Worm (Caenorhabditis elegans): ENCODE data around the gene bath-26.

The bath-26 gene

ce11 chrII:1597101-1598088 lies 3.2 kb downstream of the bath-26 start, which contains the start of gene bath-46:
Gene bath-46, plus strand, starts transcription at chrII:1597906.
- TF ChIP-seq ceh-13 (GFP tag; optimal IDR thresholded peaks at IDR 0.05) (no peak), ama-1 (optimal IDR thresholded peaks at IDR 0.05) (no peak), sea-1 (GFP tag; conservative IDR thresholded peaks at IDR 0.05) (no peak), ceh-36 (tag; optimal IDR thresholded peaks at IDR 0.05) (no peak), tbx-37 (GFP tag; conservative IDR thresholded peaks at IDR 0.05) (no peak), scrt-1 (GFP tag; IDR thresholded peaks at IDR 0.05) (no peak), aly-1 (tag; optimal IDR thresholded peaks at IDR 0.05) (no peak), F13C5.2 (tag; optimal IDR thresholded peaks at IDR 0.05) (no peak), hmbx-1 (tag; optimal IDR thresholded peaks at IDR 0.05) (no peak), B0310.2 (tag; optimal IDR thresholded peaks at IDR 0.05) (no peak), hmg-4 (GFP tag; optimal IDR thresholded peaks at IDR 0.05) (no peak), tra-4 (tag; optimal IDR thresholded peaks at IDR 0.05) (no peak), tbx-11 (GFP tag; IDR thresholded peaks at IDR 0.05) (no peak), ets-7 (tag; optimal IDR thresholded peaks at IDR 0.05) (no peak), pes-1 (GFP tag; IDR thresholded peaks at IDR 0.05) (no peak), hnd-1 (tag; optimal IDR thresholded peaks at IDR 0.05) (no peak), flt-1 (GFP tag; IDR thresholded peaks at IDR 0.05) (no peak)

ce11 chrII:1595137-1595536 lies 5.4 kb downstream of the bath-26 start, which contains the start of gene clec-20:
Gene clec-20, minus strand, starts transcription at chrII:1595237.
- TF ChIP-seq aly-1 (tag; optimal IDR thresholded peaks at IDR 0.05) (no peak), tra-4 (tag; optimal IDR thresholded peaks at IDR 0.05) (no peak), ceh-13 (GFP tag; optimal IDR thresholded peaks at IDR 0.05) (no peak), ets-7 (tag; optimal IDR thresholded peaks at IDR 0.05) (no peak), ceh-36 (tag; optimal IDR thresholded peaks at IDR 0.05) (no peak), F13C5.2 (tag; optimal IDR thresholded peaks at IDR 0.05) (no peak), flt-1 (GFP tag; IDR thresholded peaks at IDR 0.05) (no peak), scrt-1 (GFP tag; IDR thresholded peaks at IDR 0.05) (no peak), tbx-11 (GFP tag; IDR thresholded peaks at IDR 0.05) (no peak), B0310.2 (tag; optimal IDR thresholded peaks at IDR 0.05) (no peak), tbx-37 (GFP tag; conservative IDR thresholded peaks at IDR 0.05) (no peak), pes-1 (GFP tag; IDR thresholded peaks at IDR 0.05) (no peak), hmg-4 (GFP tag; optimal IDR thresholded peaks at IDR 0.05) (no peak), ama-1 (optimal IDR thresholded peaks at IDR 0.05) (no peak), hmbx-1 (tag; optimal IDR thresholded peaks at IDR 0.05) (no peak), hnd-1 (tag; optimal IDR thresholded peaks at IDR 0.05) (no peak), sea-1 (GFP tag; conservative IDR thresholded peaks at IDR 0.05) (no peak)

- TF ChIP-seq hmg-4 (GFP tag; optimal IDR thresholded peaks at IDR 0.05) (no peak), ceh-13 (GFP tag; optimal IDR thresholded peaks at IDR 0.05) (no peak), scrt-1 (GFP tag; IDR thresholded peaks at IDR 0.05) (no peak), aly-1 (tag; optimal IDR thresholded peaks at IDR 0.05) (no peak), ceh-36 (tag; optimal IDR thresholded peaks at IDR 0.05) (no peak), hnd-1 (tag; optimal IDR thresholded peaks at IDR 0.05) (no peak), flt-1 (GFP tag; IDR thresholded peaks at IDR 0.05) (no peak), hmbx-1 (tag; optimal IDR thresholded peaks at IDR 0.05) (no peak), tbx-37 (GFP tag; conservative IDR thresholded peaks at IDR 0.05) (no peak), ets-7 (tag; optimal IDR thresholded peaks at IDR 0.05) (no peak), F13C5.2 (tag; optimal IDR thresholded peaks at IDR 0.05) (no peak), ama-1 (optimal IDR thresholded peaks at IDR 0.05) (no peak), tbx-11 (GFP tag; IDR thresholded peaks at IDR 0.05) (no peak), B0310.2 (tag; optimal IDR thresholded peaks at IDR 0.05) (no peak)
Observed at ce11 chrII:1589845-1590244, 10.7 kb downstream of the bath-26 start, which contains the start of gene T07H3.7. Gene T07H3.7, minus strand, starts transcription at chrII:1589945.

ce11 chrII:1586305-1586704 lies 14.3 kb downstream of the bath-26 start, which contains the start of gene T07H3.8:
Gene T07H3.8, plus strand, starts transcription at chrII:1586605.
- TF ChIP-seq aly-1 (tag; optimal IDR thresholded peaks at IDR 0.05) (no peak), hmbx-1 (tag; optimal IDR thresholded peaks at IDR 0.05) (no peak), ceh-36 (tag; optimal IDR thresholded peaks at IDR 0.05) (no peak), ama-1 (optimal IDR thresholded peaks at IDR 0.05) (no peak), scrt-1 (GFP tag; IDR thresholded peaks at IDR 0.05) (no peak), ceh-13 (GFP tag; optimal IDR thresholded peaks at IDR 0.05) (no peak), F13C5.2 (tag; optimal IDR thresholded peaks at IDR 0.05) (no peak), ets-7 (tag; optimal IDR thresholded peaks at IDR 0.05) (no peak), tra-4 (tag; optimal IDR thresholded peaks at IDR 0.05) (no peak)

- TF ChIP-seq tbx-37 (GFP tag; conservative IDR thresholded peaks at IDR 0.05) (no peak), scrt-1 (GFP tag; IDR thresholded peaks at IDR 0.05) (no peak), hmg-4 (GFP tag; optimal IDR thresholded peaks at IDR 0.05) (no peak), ceh-13 (GFP tag; optimal IDR thresholded peaks at IDR 0.05) (no peak), hnd-1 (tag; optimal IDR thresholded peaks at IDR 0.05) (no peak), hmbx-1 (tag; optimal IDR thresholded peaks at IDR 0.05) (no peak), sea-1 (GFP tag; conservative IDR thresholded peaks at IDR 0.05) (no peak)
Observed at ce11 chrII:1584140-1584539, 16.4 kb downstream of the bath-26 start, which contains the start of gene clec-21. Gene clec-21, minus strand, starts transcription at chrII:1584240.

ce11 chrII:1579886-1580285 lies 20.7 kb downstream of the bath-26 start, which contains the start of gene math-38:
Gene math-38, minus strand, starts transcription at chrII:1579986.
- TF ChIP-seq tbx-11 (GFP tag; IDR thresholded peaks at IDR 0.05) = no peak
- TF ChIP-seq hmbx-1 (tag; optimal IDR thresholded peaks at IDR 0.05) = no peak
- no peak for TF ChIP-seq ceh-13 (GFP tag; optimal IDR thresholded peaks at IDR 0.05)
- TF ChIP-seq sea-1 (GFP tag; conservative IDR thresholded peaks at IDR 0.05) = no peak
- no peak for TF ChIP-seq flt-1 (GFP tag; IDR thresholded peaks at IDR 0.05)
- no peak for TF ChIP-seq ets-7 (tag; optimal IDR thresholded peaks at IDR 0.05)
- TF ChIP-seq hnd-1 (tag; optimal IDR thresholded peaks at IDR 0.05) = no peak

- TF ChIP-seq ama-1 (optimal IDR thresholded peaks at IDR 0.05) (no peak), B0310.2 (tag; optimal IDR thresholded peaks at IDR 0.05) (no peak), tbx-37 (GFP tag; conservative IDR thresholded peaks at IDR 0.05) (no peak), flt-1 (GFP tag; IDR thresholded peaks at IDR 0.05) (no peak), tbx-11 (GFP tag; IDR thresholded peaks at IDR 0.05) (no peak), hmbx-1 (tag; optimal IDR thresholded peaks at IDR 0.05) (no peak), ceh-13 (GFP tag; optimal IDR thresholded peaks at IDR 0.05) (no peak)
Observed at ce11 chrII:1576772-1577171, 23.8 kb downstream of the bath-26 start.
